Fruit fly (Drosophila melanogaster) whole organism, embryonic: Measurements from ENCODE around the gene CG14196.

Experiments
- Abd-B ChIP-seq: fragments of 200-800 bp; sonication (Bioruptor generic); optimal IDR thresholded peaks from 2 replicates; lab custom pipeline; 2018; ENCODE audit warnings: missing biosample characterization, mild to moderate bottlenecking, missing genetic modification characterization, moderate library complexity
- Atf-2 ChIP-seq: fragments of 200-800 bp; sonication (Bioruptor generic); optimal IDR thresholded peaks from 2 replicates; lab custom pipeline; 2016; ENCODE audit warnings: missing biosample characterization, missing genetic modification characterization
- CG10959 ChIP-seq: fragments of 200-800 bp; sonication (Bioruptor generic); IDR thresholded peaks from 2 replicates; pipeline ENCODE4 v1.3.6; 2022; ENCODE audit warnings: missing biosample characterization, missing genetic modification characterization
- CG11247 ChIP-seq: fragments of 200-800 bp; sonication (Bioruptor generic); IDR thresholded peaks from 2 replicates; pipeline ENCODE4 v1.3.6; 2022; ENCODE audit warnings: missing biosample characterization, missing genetic modification characterization
- CG12155 ChIP-seq: fragments of 200-800 bp; sonication (Bioruptor generic); optimal IDR thresholded peaks from 3 replicates; lab custom pipeline; 2016; ENCODE audit warnings: missing biosample characterization, missing genetic modification characterization
- CG12391 ChIP-seq: fragments of 200-800 bp; sonication (Bioruptor generic); optimal IDR thresholded peaks from 3 replicates; lab custom pipeline; 2018; ENCODE audit warnings: missing biosample characterization, mild to moderate bottlenecking, missing genetic modification characterization, moderate library complexity
- CG14441 ChIP-seq: fragments of 200-800 bp; sonication (Bioruptor generic); IDR thresholded peaks from 2 replicates; pipeline ENCODE4 v1.3.6; 2022; ENCODE audit warnings: missing biosample characterization, missing genetic modification characterization
- CG1603 ChIP-seq: fragments of 200-800 bp; sonication (Bioruptor generic); optimal IDR thresholded peaks from 2 replicates; lab custom pipeline; 2019; ENCODE audit warnings: missing biosample characterization, mild to moderate bottlenecking, missing genetic modification characterization, moderate library complexity
- CG16815 ChIP-seq: fragments of 200-800 bp; sonication (Bioruptor generic); optimal IDR thresholded peaks from 3 replicates; lab custom pipeline; 2017; ENCODE audit warnings: missing biosample characterization, mild to moderate bottlenecking, missing genetic modification characterization
- CG2202 ChIP-seq: fragments of 200-800 bp; sonication (Bioruptor generic); optimal IDR thresholded peaks from 2 replicates; lab custom pipeline; 2018; ENCODE audit warnings: missing biosample characterization, mild to moderate bottlenecking, missing genetic modification characterization
- CG30020 ChIP-seq: fragments of 200-800 bp; optimal IDR thresholded peaks from 2 replicates; lab custom pipeline; 2019; ENCODE audit warnings: missing biosample characterization, mild to moderate bottlenecking, missing genetic modification characterization, moderate library complexity
- CG32532 ChIP-seq: fragments of 200-800 bp; sonication (Bioruptor generic); IDR thresholded peaks from 2 replicates; pipeline ENCODE4 v1.3.6; 2022; ENCODE audit warnings: missing biosample characterization, missing genetic modification characterization
- CG4282 ChIP-seq: fragments of 200-800 bp; sonication (Bioruptor generic); optimal IDR thresholded peaks from 2 replicates; lab custom pipeline; 2016; ENCODE audit warnings: missing biosample characterization, missing genetic modification characterization
- CG7372 ChIP-seq: fragments of 200-800 bp; sonication (Bioruptor generic); IDR thresholded peaks from 2 replicates; pipeline ENCODE4 v1.3.6; 2022; ENCODE audit warnings: missing biosample characterization, missing genetic modification characterization
- CG9797 ChIP-seq: fragments of 200-800 bp; sonication (Bioruptor generic); optimal IDR thresholded peaks from 3 replicates; lab custom pipeline; 2018; ENCODE audit warnings: missing biosample characterization, mild to moderate bottlenecking, missing genetic modification characterization
- Chrac-16 ChIP-seq: fragments of 200-800 bp; sonication (Bioruptor generic); optimal IDR thresholded peaks from 3 replicates; lab custom pipeline; 2016; ENCODE audit warnings: missing biosample characterization, missing genetic modification characterization
- D ChIP-seq, 2 experiments: fragments of 200-800 bp in 1 of 2; fragments of >200 bp in 1 of 2; sonication (Bioruptor generic) in 1 of 2; optimal IDR thresholded peaks; 2 replicates in 1 of 2; 3 replicates in 1 of 2; lab custom pipeline; 2017; ENCODE audit warnings: mild to moderate bottlenecking in 1 of 2, missing biosample characterization in 1 of 2, missing genetic modification characterization in 1 of 2, missing genetic modification reagents in 1 of 2
- D19B ChIP-seq: fragments of 200-800 bp; sonication (Bioruptor generic); optimal IDR thresholded peaks from 2 replicates; lab custom pipeline; 2017; ENCODE audit warnings: missing biosample characterization, mild to moderate bottlenecking, missing genetic modification characterization
- Doc2 ChIP-seq: fragments of 200-800 bp; sonication (Bioruptor generic); IDR thresholded peaks from 2 replicates; pipeline ENCODE4 v1.3.6; 2022; ENCODE audit warnings: missing biosample characterization, missing genetic modification characterization
- Gug ChIP-seq: fragments of 200-800 bp; sonication (Bioruptor generic); IDR thresholded peaks from 4 replicates; pipeline ENCODE4 v1.3.6; 2022; ENCODE audit warnings: missing biosample characterization, missing genetic modification characterization
- Kr ChIP-seq: fragments of 200-800 bp; sonication (Bioruptor generic); optimal IDR thresholded peaks from 2 replicates; lab custom pipeline; 2017; ENCODE audit warnings: missing biosample characterization, mild to moderate bottlenecking, missing genetic modification characterization
- MBD-R2 ChIP-seq: fragments of 200-800 bp; sonication (Bioruptor generic); IDR thresholded peaks from 2 replicates; pipeline ENCODE4 v1.3.6; 2022; ENCODE audit warnings: missing biosample characterization, missing genetic modification characterization
- Mad ChIP-seq: fragments of 200-800 bp; sonication (Bioruptor generic); optimal IDR thresholded peaks from 2 replicates; lab custom pipeline; 2016; ENCODE audit warnings: missing biosample characterization, missing genetic modification characterization
- Max ChIP-seq: fragments of 200-800 bp; sonication (Bioruptor generic); optimal IDR thresholded peaks from 2 replicates; lab custom pipeline; 2016; ENCODE audit warnings: missing biosample characterization, mild to moderate bottlenecking, missing genetic modification characterization
- Med ChIP-seq: fragments of 200-800 bp; sonication (Bioruptor generic); peaks from one replicate; lab custom pipeline; 2016; ENCODE audit warnings: missing biosample characterization, missing genetic modification characterization, mild to moderate bottlenecking, inconsistent platforms, moderate library complexity
- Oaz ChIP-seq: fragments of 200-800 bp; sonication (Bioruptor generic); IDR thresholded peaks from 2 replicates; pipeline ENCODE4 v1.3.6; 2022; ENCODE audit warnings: missing biosample characterization, missing genetic modification characterization
- Rx ChIP-seq: fragments of 200-800 bp; sonication (Bioruptor generic); IDR thresholded peaks from 2 replicates; pipeline ENCODE4 v1.3.6; 2022; ENCODE audit warnings: missing biosample characterization, missing genetic modification characterization
- TFAM ChIP-seq: fragments of 200-800 bp; sonication (Bioruptor generic); optimal IDR thresholded peaks from 2 replicates; lab custom pipeline; 2017; ENCODE audit warnings: missing biosample characterization, missing genetic modification characterization, inconsistent platforms
- Tbp ChIP-seq: fragments of >200 bp; optimal IDR thresholded peaks from 2 replicates; lab custom pipeline; 2018; ENCODE audit warnings: missing biosample characterization, missing genetic modification characterization
- ab ChIP-seq: fragments of 200-800 bp; sonication (Bioruptor generic); optimal IDR thresholded peaks from 2 replicates; lab custom pipeline; 2016; ENCODE audit warnings: missing biosample characterization, missing genetic modification characterization
- ap ChIP-seq: fragments of 200-800 bp; sonication (Bioruptor generic); IDR thresholded peaks from 2 replicates; pipeline ENCODE4 v1.3.6; 2022; ENCODE audit warnings: missing biosample characterization, missing genetic modification characterization
- ash1 ChIP-seq: fragments of 200-800 bp; sonication (Bioruptor generic); optimal IDR thresholded peaks from 2 replicates; lab custom pipeline; 2018; ENCODE audit warnings: missing biosample characterization, mild to moderate bottlenecking, missing genetic modification characterization
- br ChIP-seq: fragments of >200 bp; optimal IDR thresholded peaks from 2 replicates; lab custom pipeline; 2017
- btn ChIP-seq: fragments of 200-800 bp; sonication (Bioruptor generic); optimal IDR thresholded peaks from 2 replicates; lab custom pipeline; 2016; ENCODE audit warnings: missing biosample characterization, missing genetic modification characterization
- cg ChIP-seq: fragments of 200-800 bp; sonication (Bioruptor generic); optimal IDR thresholded peaks from 3 replicates; lab custom pipeline; 2019; ENCODE audit warnings: missing biosample characterization, mild to moderate bottlenecking, missing genetic modification characterization, moderate library complexity
- chif ChIP-seq, 2 experiments: fragments of 200-800 bp; sonication (Bioruptor generic); optimal IDR thresholded peaks; 3 replicates each; lab custom pipeline; 2016; ENCODE audit warnings: missing biosample characterization in 2 of 2, missing genetic modification characterization in 2 of 2
- croc ChIP-seq: fragments of 200-800 bp; sonication (Bioruptor generic); conservative IDR thresholded peaks from 3 replicates; pipeline ENCODE4 v1.3.6; 2022; ENCODE audit warnings: missing biosample characterization, missing genetic modification characterization
- fd64A ChIP-seq: fragments of 200-800 bp; sonication (Bioruptor generic); optimal IDR thresholded peaks from 3 replicates; lab custom pipeline; 2018; ENCODE audit warnings: missing biosample characterization, mild to moderate bottlenecking, missing genetic modification characterization
- fru ChIP-seq: fragments of >200 bp; optimal IDR thresholded peaks from 2 replicates; lab custom pipeline; 2017
- lola ChIP-seq, 3 experiments: fragments of >200 bp in 2 of 3; fragments of 200-800 bp in 1 of 3; sonication (Bioruptor generic) in 1 of 3; optimal IDR thresholded peaks; 2 replicates each; lab custom pipeline; 2017 to 2019; ENCODE audit warnings: missing biosample characterization in 3 of 3, missing genetic modification characterization in 3 of 3, mild to moderate bottlenecking in 1 of 3, moderate library complexity in 1 of 3
- peb ChIP-seq: fragments of 200-800 bp; sonication (Bioruptor generic); IDR thresholded peaks from 2 replicates; pipeline ENCODE4 v1.3.6; 2022; ENCODE audit warnings: missing biosample characterization, missing genetic modification characterization
- pho ChIP-seq: fragments of 200-800 bp; sonication (Bioruptor generic); optimal IDR thresholded peaks from 2 replicates; lab custom pipeline; 2016; ENCODE audit warnings: missing biosample characterization, missing genetic modification characterization
- pros ChIP-seq: fragments of 200-800 bp; sonication (Bioruptor generic); optimal IDR thresholded peaks from 3 replicates; lab custom pipeline; 2019; ENCODE audit warnings: missing biosample characterization, mild to moderate bottlenecking, missing genetic modification characterization, moderate library complexity
- pzg ChIP-seq: fragments of 200-800 bp; sonication (Bioruptor generic); optimal IDR thresholded peaks from 3 replicates; lab custom pipeline; 2018; ENCODE audit warnings: missing biosample characterization, mild to moderate bottlenecking, missing genetic modification characterization, moderate library complexity
- seq ChIP-seq: fragments of 200-800 bp; sonication (Bioruptor generic); IDR thresholded peaks from 2 replicates; pipeline ENCODE4 v1.3.6; 2022; ENCODE audit warnings: missing biosample characterization, missing genetic modification characterization
- sima ChIP-seq: fragments of 200-800 bp; sonication (Bioruptor generic); optimal IDR thresholded peaks from 2 replicates; lab custom pipeline; 2016; ENCODE audit warnings: missing biosample characterization, missing genetic modification characterization
- sna ChIP-seq: fragments of 200-800 bp; sonication (Bioruptor generic); IDR thresholded peaks from 2 replicates; pipeline ENCODE4 v1.3.6; 2022; ENCODE audit warnings: missing biosample characterization, missing genetic modification characterization; ENCODE audit not compliant: partially characterized antibody
- so ChIP-seq: fragments of 200-800 bp; sonication (Bioruptor generic); IDR thresholded peaks from 3 replicates; pipeline ENCODE4 v1.3.6; 2022; ENCODE audit warnings: missing biosample characterization, missing genetic modification characterization
- tna ChIP-seq: fragments of 200-800 bp; sonication (Bioruptor generic); IDR thresholded peaks from 2 replicates; pipeline ENCODE4 v1.3.6; 2022; ENCODE audit warnings: missing biosample characterization, missing genetic modification characterization; ENCODE audit not compliant: partially characterized antibody
- twi ChIP-seq: fragments of 200-800 bp; optimal IDR thresholded peaks from 2 replicates; lab custom pipeline; 2019; ENCODE audit warnings: missing biosample characterization, mild to moderate bottlenecking, missing genetic modification characterization, moderate library complexity

CG14196 gene

dm6 chrX:19289318-19289970, 47.8 kb upstream of the CG14196 start (continued):
- TF ChIP-seq chif (GFP tag; optimal IDR thresholded peaks at IDR 0.05; lab: Kevin White, UChicago) (peak; percentile 86 to 91), D (optimal IDR thresholded peaks at IDR 0.05; lab: Kevin White, UChicago) (no peak), D (GFP tag; optimal IDR thresholded peaks at IDR 0.05; lab: Kevin White, UChicago) (peak; percentile 77), pros (GFP tag; lab: Kevin White, UChicago) (no peak), sima (peak; percentile 42), cg (GFP tag; lab: Kevin White, UChicago) (no peak), Chrac-16 (GFP tag; lab: Kevin White, UChicago) (peak; percentile 83), Oaz (GFP tag; lab: Robert Waterston, UW) (peak; percentile 89), Max (GFP tag; lab: Kevin White, UChicago) (peak; percentile 77), CG2202 (peak; percentile 71), sna (no peak), peb (GFP tag; lab: Robert Waterston, UW) (peak; percentile 90), tna (GFP tag; lab: Robert Waterston, UW) (no peak), croc (GFP tag; lab: Robert Waterston, UW) (peak; percentile 85), btn (GFP tag; lab: Kevin White, UChicago) (peak; percentile 84), lola (GFP tag; optimal IDR thresholded peaks at IDR 0.05; lab: Kevin White, UChicago) (peak in 1 of 3 experiments; percentile 63), MBD-R2 (GFP tag; lab: Robert Waterston, UW) (peak; percentile 51; the same call in 1 of the 2 replicates), CG1603 (tag; lab: Kevin White, UChicago) (peak; percentile 96), CG10959 (GFP tag; lab: Robert Waterston, UW) (peak; percentile 73), seq (GFP tag; lab: Robert Waterston, UW) (peak; percentile 91), CG14441 (GFP tag; lab: Robert Waterston, UW) (peak; percentile 94), CG7372 (GFP tag; lab: Robert Waterston, UW) (peak; percentile 84), Doc2 (GFP tag; lab: Robert Waterston, UW) (peak; percentile 65; the same call in 1 of the 2 replicates), ash1 (peak; percentile 24), CG16815 (peak; percentile 67), Rx (peak; percentile 90), CG32532 (GFP tag; lab: Robert Waterston, UW) (peak; percentile 83), fd64A (peak; percentile 84), CG30020 (tag; lab: Kevin White, UChicago) (peak; percentile 36), ap (peak; percentile 92), TFAM (GFP tag; lab: Kevin White, UChicago) (peak; percentile 19), Atf-2 (GFP tag; lab: Kevin White, UChicago) (peak; percentile 82), CG12155 (peak; percentile 68), twi (peak; percentile 67), pzg (GFP tag; lab: Kevin White, UChicago) (no peak), CG4282 (GFP tag; lab: Kevin White, UChicago) (no peak), Med (GFP tag; lab: Kevin White, UChicago) (peak; percentile 98), Mad (GFP tag; lab: Kevin White, UChicago) (peak; percentile 83), CG9797 (no peak), Tbp (GFP tag; lab: Kevin White, UChicago) (no peak), so (GFP tag; lab: Robert Waterston, UW) (peak; percentile 91), D19B (GFP tag; lab: Kevin White, UChicago) (peak; percentile 43), br (lab: Kevin White, UChicago) (no peak), fru (no peak), pho (peak; percentile 39), CG11247 (GFP tag; lab: Robert Waterston, UW) (peak; percentile 87), CG12391 (tag; lab: Kevin White, UChicago) (peak; percentile 83), Abd-B (GFP tag; lab: Kevin White, UChicago) (peak; percentile 85), ab (GFP tag; lab: Kevin White, UChicago) (peak; percentile 92), Gug (GFP tag; lab: Robert Waterston, UW) (peak; percentile 92), Kr (no peak)
